Fruit fly (Drosophila melanogaster): ENCODE data around the gene CG10581.

DNA sequence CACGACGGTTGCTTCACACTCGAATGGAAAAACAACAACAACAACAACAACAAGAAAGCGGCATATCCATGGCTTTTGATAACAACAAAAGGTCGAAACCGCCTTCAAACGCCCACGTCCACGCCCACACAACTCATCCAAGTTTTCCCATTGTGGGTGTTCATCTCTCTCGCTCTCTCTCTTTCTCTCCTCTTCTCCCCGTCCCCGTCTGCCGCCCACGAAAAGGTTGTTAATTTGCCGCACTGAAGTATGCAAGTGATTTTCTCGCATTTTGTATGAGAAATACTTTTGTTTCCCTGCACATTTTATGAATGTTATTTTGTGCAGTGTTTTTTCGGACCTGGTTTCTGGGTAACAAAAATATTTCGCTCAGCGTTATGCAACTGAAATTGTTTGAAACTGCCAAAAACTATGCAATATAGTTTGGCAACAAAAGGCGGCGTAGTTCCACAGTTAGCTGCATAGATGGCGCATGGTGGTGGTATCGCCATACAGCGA lies 15.5 kb upstream of the CG10581 start:
- TF ChIP-seq CTCF (optimal IDR thresholded peaks at IDR 0.05) (peak; percentile 98), CG8478 (optimal IDR thresholded peaks at IDR 0.05) (no peak)

Measured in S2 (cell line).